Worm (Caenorhabditis elegans) whole organism, L2 larva: ENCODE measurements around the gene F40F8.11.

Experiments
- C34F6.9 ChIP-seq: fragments of 150-350 bp; optimal IDR thresholded peaks from 2 replicates; lab custom pipeline; 2014; ENCODE audit warnings: missing biosample characterization, missing genetic modification characterization
- F13H6.1 ChIP-seq: sonication (generic microtip); optimal IDR thresholded peaks from 2 replicates; lab custom pipeline; 2016; ENCODE audit warnings: missing genetic modification characterization, missing compliant biosample characterization
- R02D3.7 ChIP-seq: fragments of 150-350 bp; optimal IDR thresholded peaks from 2 replicates; lab custom pipeline; 2014; ENCODE audit warnings: missing biosample characterization, missing genetic modification characterization
- ZK546.5 ChIP-seq: sonication (generic microtip); optimal IDR thresholded peaks from 2 replicates; lab custom pipeline; 2017; ENCODE audit warnings: missing biosample characterization, missing genetic modification characterization
- ama-1 ChIP-seq: fragments of 150-350 bp; optimal IDR thresholded peaks from 2 replicates; lab custom pipeline; 2018; ENCODE audit warnings: inconsistent platforms
- crh-2 ChIP-seq: sonication (generic microtip); optimal IDR thresholded peaks from 2 replicates; lab custom pipeline; 2017; ENCODE audit warnings: missing biosample characterization, missing genetic modification characterization
- dmd-4 ChIP-seq: sonication (generic microtip); optimal IDR thresholded peaks from 2 replicates; lab custom pipeline; 2017; ENCODE audit warnings: missing biosample characterization, missing genetic modification characterization
- egl-27 ChIP-seq: sonication (generic microtip); optimal IDR thresholded peaks from 3 replicates; lab custom pipeline; 2017; ENCODE audit warnings: missing biosample characterization, missing genetic modification reagents, missing genetic modification characterization
- elt-3 ChIP-seq: sonication (generic microtip); optimal IDR thresholded peaks from 2 replicates; lab custom pipeline; 2017; ENCODE audit warnings: missing biosample characterization, missing genetic modification characterization
- fos-1 ChIP-seq: fragments of 150-350 bp; optimal IDR thresholded peaks from 2 replicates; lab custom pipeline; 2014; ENCODE audit warnings: missing biosample characterization, missing genetic modification characterization
- gmeb-1 ChIP-seq: fragments of 150-350 bp; optimal IDR thresholded peaks from 2 replicates; lab custom pipeline; 2014; ENCODE audit warnings: missing biosample characterization, missing genetic modification characterization
- lin-11 ChIP-seq: fragments of 150-350 bp; sonication (generic microtip); optimal IDR thresholded peaks from 2 replicates; lab custom pipeline; 2014; ENCODE audit warnings: missing biosample characterization, missing genetic modification characterization, inconsistent platforms, mixed read lengths
- lin-13 ChIP-seq: fragments of 150-350 bp; optimal IDR thresholded peaks from 2 replicates; lab custom pipeline; 2014; ENCODE audit warnings: missing biosample characterization, missing genetic modification reagents, missing genetic modification characterization
- lsy-2 ChIP-seq, 2 experiments: fragments of 150-350 bp in 1 of 2; sonication (generic microtip) in 1 of 2; optimal IDR thresholded peaks; 2 replicates each; lab custom pipeline; 2014 to 2017; ENCODE audit warnings: missing biosample characterization in 2 of 2, missing genetic modification characterization in 2 of 2
- mdl-1 ChIP-seq, 2 experiments: fragments of 150-350 bp in 1 of 2; sonication (generic microtip) in 1 of 2; optimal IDR thresholded peaks; 2 replicates each; lab custom pipeline; 2017; ENCODE audit warnings: missing biosample characterization in 2 of 2, missing genetic modification characterization in 2 of 2
- nhr-12 ChIP-seq: fragments of 150-350 bp; optimal IDR thresholded peaks from 2 replicates; lab custom pipeline; 2014; ENCODE audit warnings: missing biosample characterization, missing genetic modification characterization
- nhr-129 ChIP-seq: fragments of 150-350 bp; optimal IDR thresholded peaks from 2 replicates; lab custom pipeline; 2014; ENCODE audit warnings: missing biosample characterization, missing genetic modification characterization
- nhr-21 ChIP-seq: fragments of 150-350 bp; optimal IDR thresholded peaks from 2 replicates; lab custom pipeline; 2014; ENCODE audit warnings: missing biosample characterization, missing genetic modification characterization
- nhr-23 ChIP-seq: fragments of 150-350 bp; optimal IDR thresholded peaks from 2 replicates; lab custom pipeline; 2014; ENCODE audit warnings: missing biosample characterization, missing genetic modification reagents, missing genetic modification characterization
- nhr-237 ChIP-seq: fragments of 150-350 bp; optimal IDR thresholded peaks from 2 replicates; lab custom pipeline; 2014; ENCODE audit warnings: missing biosample characterization, missing genetic modification characterization
- nhr-25 ChIP-seq: fragments of 150-350 bp; sonication (generic microtip); optimal IDR thresholded peaks from 3 replicates; lab custom pipeline; 2014; ENCODE audit warnings: missing biosample characterization, missing genetic modification characterization
- nhr-6 ChIP-seq: fragments of 150-350 bp; optimal IDR thresholded peaks from 2 replicates; lab custom pipeline; 2014; ENCODE audit warnings: missing biosample characterization, missing genetic modification characterization
- peb-1 ChIP-seq: fragments of 150-350 bp; optimal IDR thresholded peaks from 2 replicates; lab custom pipeline; 2014; ENCODE audit warnings: missing biosample characterization, missing genetic modification characterization
- sem-4 ChIP-seq: fragments of 150-350 bp; optimal IDR thresholded peaks from 2 replicates; lab custom pipeline; 2014; ENCODE audit warnings: missing biosample characterization, missing genetic modification reagents, missing genetic modification characterization
- sma-3 ChIP-seq: sonication (generic microtip); optimal IDR thresholded peaks from 2 replicates; lab custom pipeline; 2016; ENCODE audit warnings: missing genetic modification reagents, missing genetic modification characterization, missing compliant biosample characterization
- sma-9 ChIP-seq, 2 experiments: fragments of 150-350 bp in 1 of 2; sonication (generic microtip) in 1 of 2; optimal IDR thresholded peaks; 2 replicates each; lab custom pipeline; 2014 to 2016; ENCODE audit warnings: missing genetic modification characterization in 2 of 2, mild to moderate bottlenecking in 1 of 2, missing biosample characterization in 1 of 2, missing compliant biosample characterization in 1 of 2, missing genetic modification reagents in 1 of 2, moderate library complexity in 1 of 2
- snpc-4 ChIP-seq: fragments of 150-350 bp; optimal IDR thresholded peaks from 2 replicates; lab custom pipeline; 2014; ENCODE audit warnings: missing biosample characterization, missing genetic modification characterization
- unc-55 ChIP-seq: fragments of 150-350 bp; sonication (generic microtip); optimal IDR thresholded peaks from 3 replicates; lab custom pipeline; 2014; ENCODE audit warnings: missing biosample characterization, missing genetic modification reagents, missing genetic modification characterization
- unc-62 ChIP-seq: fragments of 150-350 bp; optimal IDR thresholded peaks from 2 replicates; lab custom pipeline; 2014; ENCODE audit warnings: missing biosample characterization, missing genetic modification reagents, missing genetic modification characterization
- ztf-1 ChIP-seq: fragments of 200-800 bp; sonication (Bioruptor generic); conservative IDR thresholded peaks from 2 replicates; pipeline ENCODE4 v1.3.6; 2022; ENCODE audit warnings: missing genetic modification characterization, missing compliant biosample characterization
- ztf-11 ChIP-seq: sonication (generic microtip); optimal IDR thresholded peaks from 2 replicates; lab custom pipeline; 2017; ENCODE audit warnings: missing biosample characterization, missing genetic modification characterization
- ztf-4 ChIP-seq: fragments of 150-350 bp; optimal IDR thresholded peaks from 2 replicates; lab custom pipeline; 2014; ENCODE audit warnings: missing biosample characterization, missing genetic modification characterization

F40F8.11 gene

ce11 chrII:11105981-11106711 lies 26.2 kb downstream of the F40F8.11 start, which contains the start of gene nasp-1:
Gene nasp-1, plus strand, starts transcription at chrII:11106612.
- TF ChIP-seq ztf-11 (tag; lab: Kevin White, UChicago) (no peak), lsy-2 (tag; optimal IDR thresholded peaks at IDR 0.05; lab: Kevin White, UChicago) (peak in 1 of 2 experiments; percentile 73)

DNA sequence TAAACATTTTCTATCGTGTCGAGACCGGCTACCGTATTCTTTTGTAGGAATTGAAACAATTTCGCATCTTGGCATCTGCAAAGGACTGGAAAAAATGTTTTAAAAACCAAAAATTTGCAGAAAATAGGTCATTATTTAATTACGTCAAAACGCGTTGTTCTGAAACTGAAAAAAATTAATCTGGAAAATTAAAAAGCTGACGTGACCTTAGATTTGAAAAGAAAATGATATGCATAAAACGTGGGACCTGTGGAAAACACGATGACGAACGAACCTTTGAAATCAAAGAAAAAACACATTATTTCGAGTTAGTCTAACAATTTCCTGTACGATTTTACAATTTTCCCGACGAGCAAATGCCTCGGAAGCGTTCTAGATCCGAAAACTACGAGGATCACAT lies 28.2 kb downstream of the F40F8.11 start, which contains the start of gene C09H10.9:
TSS of gene C09H10.9 (plus strand) at position 301 of the 400 bp plus-strand sequence.
- no peak for TF ChIP-seq nhr-6
- TF ChIP-seq ZK546.5 (tag; lab: Kevin White, UChicago) = no peak
- TF ChIP-seq crh-2 (tag; lab: Kevin White, UChicago) = no peak
- no peak for TF ChIP-seq lin-13 (GFP tag; lab: Kevin White, UChicago)
- TF ChIP-seq nhr-129 (tag; lab: Kevin White, UChicago) = no peak
- TF ChIP-seq ama-1 (lab: Kevin White, UChicago) = no peak
- TF ChIP-seq nhr-23 (tag; lab: Kevin White, UChicago) = no peak
- no peak for TF ChIP-seq nhr-21 (tag; lab: Kevin White, UChicago)
- no peak for TF ChIP-seq sma-9 (GFP tag; optimal IDR thresholded peaks at IDR 0.05; lab: Kevin White, UChicago)
- no peak for TF ChIP-seq sma-9 (tag; optimal IDR thresholded peaks at IDR 0.05; lab: Kevin White, UChicago)
- TF ChIP-seq R02D3.7 (tag; lab: Kevin White, UChicago) = no peak
- no peak for TF ChIP-seq snpc-4 (tag; lab: Kevin White, UChicago)
- TF ChIP-seq sma-3 (GFP tag; lab: Kevin White, UChicago) = no peak
- TF ChIP-seq nhr-12 (tag; lab: Kevin White, UChicago) = no peak
- TF ChIP-seq peb-1 (tag; lab: Kevin White, UChicago) = no peak
- TF ChIP-seq F13H6.1 = no peak
- TF ChIP-seq nhr-237 = no peak
- no peak for TF ChIP-seq C34F6.9 (tag; lab: Kevin White, UChicago)
- TF ChIP-seq ztf-4 (tag; lab: Kevin White, UChicago) = no peak
- no peak for TF ChIP-seq sem-4 (tag; lab: Kevin White, UChicago)
- no peak for TF ChIP-seq dmd-4
- TF ChIP-seq, all 48 proteins: peak for 0

- TF ChIP-seq unc-62 (GFP tag; lab: Kevin White, UChicago) (no peak), nhr-23 (tag; lab: Kevin White, UChicago) (no peak), ztf-1 (GFP tag; lab: Robert Waterston, UW) (no peak)
These were observed 28.7 kb downstream of the F40F8.11 start, which contains the start of gene C09H10.5 for ce11 chrII:11103657-11104056. Gene C09H10.5, minus strand, starts transcription at chrII:11103757.

- TF ChIP-seq nhr-129 (tag; lab: Kevin White, UChicago) (peak; percentile 89), sma-9 (GFP tag; optimal IDR thresholded peaks at IDR 0.05; lab: Kevin White, UChicago) (peak; percentile 50), sma-9 (tag; optimal IDR thresholded peaks at IDR 0.05; lab: Kevin White, UChicago) (no peak), F13H6.1 (peak; percentile 45), gmeb-1 (tag; lab: Kevin White, UChicago) (peak; percentile 59), fos-1 (tag; lab: Kevin White, UChicago) (peak; percentile 37), lsy-2 (tag; optimal IDR thresholded peaks at IDR 0.05; lab: Kevin White, UChicago) (peak; percentile 52 to 82), lin-13 (GFP tag; lab: Kevin White, UChicago) (peak; percentile 51), nhr-237 (no peak), mdl-1 (tag; optimal IDR thresholded peaks at IDR 0.05; lab: Kevin White, UChicago) (peak in 1 of 2 experiments; percentile 4), sma-3 (GFP tag; lab: Kevin White, UChicago) (peak; percentile 29), nhr-6 (no peak), egl-27 (tag; lab: Kevin White, UChicago) (no peak), unc-55 (peak; percentile 80), peb-1 (tag; lab: Kevin White, UChicago) (no peak), crh-2 (tag; lab: Kevin White, UChicago) (peak; percentile 75), C34F6.9 (tag; lab: Kevin White, UChicago) (peak; percentile 91), elt-3 (tag; lab: Kevin White, UChicago) (no peak), lin-11 (peak; percentile 68), snpc-4 (tag; lab: Kevin White, UChicago) (peak; percentile 8), nhr-25 (tag; lab: Kevin White, UChicago) (peak; percentile 20), nhr-12 (tag; lab: Kevin White, UChicago) (no peak)
These were observed 29.3 kb downstream of the F40F8.11 start for ce11 chrII:11103052-11103451.
